Fruit fly (Drosophila melanogaster) whole organism, embryonic: ENCODE measurements around the gene mthl6.

ENCODE experiments used
- Antp ChIP-seq: fragments of 200-800 bp; sonication (Bioruptor generic); optimal IDR thresholded peaks from 3 replicates; lab custom pipeline; 2016; ENCODE audit warnings: missing biosample characterization, missing genetic modification characterization
- Bdp1 ChIP-seq: fragments of 200-800 bp; sonication (Bioruptor generic); optimal IDR thresholded peaks from 3 replicates; lab custom pipeline; 2016; ENCODE audit warnings: missing biosample characterization, missing genetic modification characterization
- CG10147 ChIP-seq: fragments of 200-800 bp; sonication (Bioruptor generic); optimal IDR thresholded peaks from 2 replicates; lab custom pipeline; 2019; ENCODE audit warnings: missing biosample characterization, mild to moderate bottlenecking, missing genetic modification characterization, moderate library complexity
- CG11504 ChIP-seq: fragments of 200-800 bp; sonication (Bioruptor generic); optimal IDR thresholded peaks from 3 replicates; lab custom pipeline; 2019; ENCODE audit warnings: missing biosample characterization, mild to moderate bottlenecking, missing genetic modification characterization, moderate library complexity
- CG12155 ChIP-seq: fragments of 200-800 bp; sonication (Bioruptor generic); optimal IDR thresholded peaks from 3 replicates; lab custom pipeline; 2016; ENCODE audit warnings: missing biosample characterization, missing genetic modification characterization
- CG13296 ChIP-seq: fragments of 200-800 bp; sonication (Bioruptor generic); optimal IDR thresholded peaks from 3 replicates; lab custom pipeline; 2018; ENCODE audit warnings: missing biosample characterization, mild to moderate bottlenecking, missing genetic modification characterization
- CG14965 ChIP-seq: fragments of 200-800 bp; sonication (Bioruptor generic); optimal IDR thresholded peaks from 2 replicates; lab custom pipeline; 2016; ENCODE audit warnings: missing biosample characterization, missing genetic modification characterization, borderline replicate concordance
- CG15479 ChIP-seq: fragments of 200-800 bp; sonication (Bioruptor generic); optimal IDR thresholded peaks from 3 replicates; lab custom pipeline; 2019; ENCODE audit warnings: missing biosample characterization, mild to moderate bottlenecking, missing genetic modification characterization, moderate library complexity
- CG15514 ChIP-seq: fragments of 200-800 bp; sonication (Bioruptor generic); optimal IDR thresholded peaks from 3 replicates; lab custom pipeline; 2017; ENCODE audit warnings: missing biosample characterization, missing genetic modification characterization, mild to moderate bottlenecking, moderate library complexity, missing genetic modification reagents
- CG15696 ChIP-seq: fragments of 200-800 bp; sonication (Bioruptor generic); optimal IDR thresholded peaks from 2 replicates; lab custom pipeline; 2019; ENCODE audit warnings: missing biosample characterization, mild to moderate bottlenecking, missing genetic modification characterization, moderate library complexity
- CG1602 ChIP-seq: fragments of 200-800 bp; sonication (Bioruptor generic); optimal IDR thresholded peaks from 3 replicates; lab custom pipeline; 2016; ENCODE audit warnings: missing biosample characterization, missing genetic modification characterization
- CG16815 ChIP-seq: fragments of 200-800 bp; sonication (Bioruptor generic); optimal IDR thresholded peaks from 3 replicates; lab custom pipeline; 2017; ENCODE audit warnings: missing biosample characterization, mild to moderate bottlenecking, missing genetic modification characterization
- CG2199 ChIP-seq: fragments of 200-800 bp; sonication (Bioruptor generic); IDR thresholded peaks from 3 replicates; pipeline ENCODE4 v1.3.6; 2022; ENCODE audit warnings: missing biosample characterization, missing genetic modification characterization
- CG33213 ChIP-seq: fragments of 200-800 bp; sonication (Bioruptor generic); optimal IDR thresholded peaks from 3 replicates; lab custom pipeline; 2016; ENCODE audit warnings: missing biosample characterization, missing genetic modification characterization
- CG3995 ChIP-seq: fragments of 200-800 bp; sonication (Bioruptor generic); optimal IDR thresholded peaks from 3 replicates; lab custom pipeline; 2016; ENCODE audit warnings: missing biosample characterization, missing genetic modification characterization
- CG4617 ChIP-seq: fragments of 200-800 bp; sonication (Bioruptor generic); optimal IDR thresholded peaks from 3 replicates; lab custom pipeline; 2016; ENCODE audit warnings: missing biosample characterization, missing genetic modification characterization, borderline replicate concordance
- CG5180 ChIP-seq: fragments of 200-800 bp; sonication (Bioruptor generic); optimal IDR thresholded peaks from 3 replicates; lab custom pipeline; 2017; ENCODE audit warnings: missing biosample characterization, missing genetic modification characterization, mild to moderate bottlenecking, moderate library complexity, missing genetic modification reagents
- CG6765 ChIP-seq: fragments of 200-800 bp; sonication (Bioruptor generic); optimal IDR thresholded peaks from 3 replicates; lab custom pipeline; 2017; ENCODE audit warnings: missing biosample characterization, mild to moderate bottlenecking, missing genetic modification characterization
- CG8765 ChIP-seq: fragments of 200-800 bp; sonication (Bioruptor generic); IDR thresholded peaks from 2 replicates; pipeline ENCODE4 v1.3.6; 2022; ENCODE audit warnings: missing biosample characterization, missing genetic modification characterization
- CHES-1-like ChIP-seq: fragments of 200-800 bp; sonication (Bioruptor generic); optimal IDR thresholded peaks from 2 replicates; lab custom pipeline; 2016; ENCODE audit warnings: missing biosample characterization, missing genetic modification characterization
- Dbx ChIP-seq: fragments of 200-800 bp; sonication (Bioruptor generic); IDR thresholded peaks from 3 replicates; pipeline ENCODE4 v1.3.6; 2022; ENCODE audit warnings: missing biosample characterization, missing genetic modification characterization
- Dip2 ChIP-seq: fragments of 200-800 bp; sonication (Bioruptor generic); IDR thresholded peaks from 2 replicates; pipeline ENCODE4 v1.3.6; 2022; ENCODE audit warnings: missing biosample characterization, missing genetic modification characterization
- Jarid2 ChIP-seq: fragments of 200-800 bp; sonication (Bioruptor generic); optimal IDR thresholded peaks from 3 replicates; lab custom pipeline; 2017; ENCODE audit warnings: mild to moderate bottlenecking, missing biosample characterization, missing genetic modification reagents, missing genetic modification characterization
- Neu2 ChIP-seq: fragments of 200-800 bp; sonication (Bioruptor generic); optimal IDR thresholded peaks from 3 replicates; lab custom pipeline; 2016; ENCODE audit warnings: missing biosample characterization, missing genetic modification characterization, borderline replicate concordance
- Nf-YB ChIP-seq: fragments of 200-800 bp; sonication (Bioruptor generic); optimal IDR thresholded peaks from 3 replicates; lab custom pipeline; 2019; ENCODE audit warnings: missing biosample characterization, mild to moderate bottlenecking, missing genetic modification characterization, moderate library complexity
- Nf-YC ChIP-seq: fragments of 200-800 bp; optimal IDR thresholded peaks from 3 replicates; lab custom pipeline; 2019; ENCODE audit warnings: missing biosample characterization, mild to moderate bottlenecking, missing genetic modification characterization, moderate library complexity
- Poxn ChIP-seq: fragments of 200-800 bp; sonication (Bioruptor generic); IDR thresholded peaks from 2 replicates; pipeline ENCODE4 v1.3.6; 2022; ENCODE audit warnings: missing biosample characterization, missing genetic modification characterization
- Sox102F ChIP-seq: fragments of 200-800 bp; sonication (Bioruptor generic); optimal IDR thresholded peaks from 2 replicates; lab custom pipeline; 2018; ENCODE audit warnings: missing biosample characterization, mild to moderate bottlenecking, missing genetic modification characterization, moderate library complexity
- Trl ChIP-seq, 3 experiments: fragments of >200 bp in 2 of 3; fragments of 200-800 bp in 1 of 3; sonication (Bioruptor generic) in 1 of 3; optimal IDR thresholded peaks; 2 replicates in 1 of 3; 3 replicates in 2 of 3; lab custom pipeline; 2016 to 2017; ENCODE audit warnings: missing biosample characterization in 1 of 3, missing genetic modification characterization in 1 of 3
- Xrp1 ChIP-seq: fragments of 200-800 bp; sonication (Bioruptor generic); IDR thresholded peaks from 2 replicates; pipeline ENCODE4 v1.3.6; 2022; ENCODE audit warnings: missing biosample characterization, missing genetic modification characterization
- al ChIP-seq: fragments of 200-800 bp; sonication (Bioruptor generic); IDR thresholded peaks from 2 replicates; pipeline ENCODE4 v1.3.6; 2022; ENCODE audit warnings: missing biosample characterization, missing genetic modification characterization
- ato ChIP-seq: fragments of 200-800 bp; sonication (Bioruptor generic); IDR thresholded peaks from 2 replicates; pipeline ENCODE4 v1.3.6; 2022; ENCODE audit warnings: missing biosample characterization, missing genetic modification characterization; ENCODE audit not compliant: partially characterized antibody
- bcd ChIP-seq: fragments of 200-800 bp; sonication (Bioruptor generic); optimal IDR thresholded peaks from 2 replicates; lab custom pipeline; 2017; ENCODE audit warnings: missing biosample characterization, mild to moderate bottlenecking, missing genetic modification characterization
- cg ChIP-seq: fragments of 200-800 bp; sonication (Bioruptor generic); optimal IDR thresholded peaks from 3 replicates; lab custom pipeline; 2019; ENCODE audit warnings: missing biosample characterization, mild to moderate bottlenecking, missing genetic modification characterization, moderate library complexity
- corto ChIP-seq: fragments of 200-800 bp; sonication (Bioruptor generic); optimal IDR thresholded peaks from 2 replicates; lab custom pipeline; 2016; ENCODE audit warnings: missing biosample characterization, mild to moderate bottlenecking, missing genetic modification characterization, moderate library complexity
- ewg ChIP-seq: fragments of 200-800 bp; sonication (Bioruptor generic); optimal IDR thresholded peaks from 3 replicates; lab custom pipeline; 2017; ENCODE audit warnings: mild to moderate bottlenecking, missing biosample characterization, missing genetic modification reagents, missing genetic modification characterization
- lola ChIP-seq, 3 experiments: fragments of >200 bp in 2 of 3; fragments of 200-800 bp in 1 of 3; sonication (Bioruptor generic) in 1 of 3; optimal IDR thresholded peaks; 2 replicates each; lab custom pipeline; 2017 to 2019; ENCODE audit warnings: missing biosample characterization in 3 of 3, missing genetic modification characterization in 3 of 3, mild to moderate bottlenecking in 1 of 3, moderate library complexity in 1 of 3
- org-1 ChIP-seq: fragments of 200-800 bp; sonication (Bioruptor generic); optimal IDR thresholded peaks from 2 replicates; lab custom pipeline; 2017; ENCODE audit warnings: missing biosample characterization, missing genetic modification characterization
- peb ChIP-seq: fragments of 200-800 bp; sonication (Bioruptor generic); IDR thresholded peaks from 2 replicates; pipeline ENCODE4 v1.3.6; 2022; ENCODE audit warnings: missing biosample characterization, missing genetic modification characterization
- pnt ChIP-seq: fragments of 200-800 bp; sonication (Bioruptor generic); optimal IDR thresholded peaks from 3 replicates; lab custom pipeline; 2016; ENCODE audit warnings: missing biosample characterization, missing genetic modification characterization
- row ChIP-seq: fragments of 200-800 bp; sonication (Bioruptor generic); IDR thresholded peaks from 3 replicates; pipeline ENCODE4 v1.3.6; 2022; ENCODE audit warnings: missing biosample characterization, missing genetic modification characterization
- sima ChIP-seq: fragments of 200-800 bp; sonication (Bioruptor generic); optimal IDR thresholded peaks from 2 replicates; lab custom pipeline; 2016; ENCODE audit warnings: missing biosample characterization, missing genetic modification characterization
- slbo ChIP-seq: fragments of 200-800 bp; sonication (Bioruptor generic); IDR thresholded peaks from 2 replicates; pipeline ENCODE4 v1.3.6; 2022; ENCODE audit warnings: missing biosample characterization, missing genetic modification characterization
- stwl ChIP-seq: fragments of 200-800 bp; sonication (Bioruptor generic); optimal IDR thresholded peaks from 3 replicates; lab custom pipeline; 2018; ENCODE audit warnings: missing biosample characterization, mild to moderate bottlenecking, missing genetic modification characterization, moderate library complexity
- tgo ChIP-seq: fragments of 200-800 bp; sonication (Bioruptor generic); IDR thresholded peaks from 3 replicates; pipeline ENCODE4 v1.3.6; 2022; ENCODE audit warnings: missing biosample characterization, missing genetic modification characterization
- tup ChIP-seq: fragments of 200-800 bp; sonication (Bioruptor generic); optimal IDR thresholded peaks from 2 replicates; lab custom pipeline; 2016; ENCODE audit warnings: missing biosample characterization, mild to moderate bottlenecking, missing genetic modification characterization, moderate library complexity
- vvl ChIP-seq: fragments of 200-800 bp; sonication (Bioruptor generic); IDR thresholded peaks from 2 replicates; pipeline ENCODE4 v1.3.6; 2022; ENCODE audit warnings: missing biosample characterization, missing genetic modification characterization
- zen ChIP-seq: fragments of 200-800 bp; sonication (Bioruptor generic); optimal IDR thresholded peaks from 3 replicates; lab custom pipeline; 2018; ENCODE audit warnings: missing biosample characterization, mild to moderate bottlenecking, missing genetic modification characterization, moderate library complexity
- zfh1 ChIP-seq: fragments of 200-800 bp; sonication (Bioruptor generic); IDR thresholded peaks from 3 replicates; pipeline ENCODE4 v1.3.6; 2022; ENCODE audit warnings: missing biosample characterization, missing genetic modification characterization

Gene mthl6

DNA sequence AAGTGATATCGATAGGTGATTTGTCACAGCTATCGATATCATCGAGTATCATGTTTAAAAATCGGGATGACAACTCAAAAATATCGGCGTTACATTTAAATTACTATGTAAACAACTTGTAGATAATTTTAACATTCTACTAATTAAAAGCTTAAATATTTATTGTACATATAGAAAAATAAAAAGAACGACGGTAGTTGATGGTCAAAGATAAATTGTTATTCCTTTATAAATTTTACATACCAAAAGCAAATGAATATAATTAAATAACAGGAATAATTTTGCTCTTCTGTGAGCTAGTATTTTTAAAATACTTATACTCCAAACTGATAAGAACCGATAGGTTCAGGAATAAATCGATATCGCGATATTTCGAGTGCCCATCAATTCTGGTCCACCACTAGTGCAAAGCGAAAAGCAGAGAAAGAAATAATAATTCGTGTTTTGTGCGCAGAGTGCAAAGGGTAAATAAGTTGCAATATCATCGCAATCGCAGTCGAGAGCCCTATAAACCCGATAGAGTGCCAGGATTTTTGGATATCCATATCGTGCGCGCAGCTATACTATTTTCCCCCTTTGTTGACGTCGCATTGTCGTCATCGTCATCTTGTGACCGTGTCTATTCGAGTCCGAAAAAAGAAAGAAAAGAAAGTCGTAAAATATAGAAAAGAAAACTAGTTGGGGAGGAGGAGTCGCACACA lies 42.8 kb downstream of the mthl6 start, which contains the start of gene lqf (continued):
- TF ChIP-seq CG12155 (GFP tag; lab: Kevin White, UChicago) (no peak), corto (no peak), Jarid2 (GFP tag; lab: Kevin White, UChicago) (peak; percentile 71), pnt (GFP tag; lab: Kevin White, UChicago) (no peak), CG10147 (GFP tag; lab: Kevin White, UChicago) (no peak), vvl (GFP tag; lab: Robert Waterston, UW) (peak; percentile 12; the same call in 1 of the 2 replicates), tgo (GFP tag; lab: Robert Waterston, UW) (no peak), Poxn (GFP tag; lab: Robert Waterston, UW) (no peak), Dbx (GFP tag; lab: Robert Waterston, UW) (no peak), zen (peak; percentile 15), tup (GFP tag; lab: Kevin White, UChicago) (no peak), Bdp1 (no peak), Xrp1 (GFP tag; lab: Robert Waterston, UW) (no peak), lola (GFP tag; optimal IDR thresholded peaks at IDR 0.05; lab: Kevin White, UChicago) (peak in 1 of 3 experiments; percentile 43), Sox102F (no peak), CG4617 (GFP tag; lab: Kevin White, UChicago) (no peak), cg (no peak), CG16815 (GFP tag; lab: Kevin White, UChicago) (no peak), CG3995 (GFP tag; lab: Kevin White, UChicago) (peak; percentile 84), stwl (peak; percentile 37), Dip2 (GFP tag; lab: Robert Waterston, UW) (no peak), Antp (no peak), sima (no peak), CG6765 (GFP tag; lab: Kevin White, UChicago) (no peak), CG11504 (tag; lab: Kevin White, UChicago) (peak; percentile 37), slbo (GFP tag; lab: Robert Waterston, UW) (no peak), ewg (GFP tag; lab: Kevin White, UChicago) (no peak), CG13296 (no peak), CG15696 (tag; lab: Kevin White, UChicago) (peak; percentile 34), peb (GFP tag; lab: Robert Waterston, UW) (no peak), org-1 (GFP tag; lab: Kevin White, UChicago) (no peak), CG1602 (GFP tag; lab: Kevin White, UChicago) (no peak), Nf-YB (GFP tag; lab: Kevin White, UChicago) (no peak), ato (peak; percentile 76), al (GFP tag; lab: Robert Waterston, UW) (no peak), CG15514 (peak; percentile 75), row (peak; percentile 61), CG14965 (GFP tag; lab: Kevin White, UChicago) (no peak), Trl (optimal IDR thresholded peaks at IDR 0.05; lab: Kevin White, UChicago) (no peak), Trl (GFP tag; optimal IDR thresholded peaks at IDR 0.05; lab: Kevin White, UChicago) (no peak), bcd (no peak), Neu2 (GFP tag; lab: Kevin White, UChicago) (no peak), CG5180 (GFP tag; lab: Kevin White, UChicago) (no peak), CHES-1-like (no peak), CG15479 (GFP tag; lab: Kevin White, UChicago) (no peak), CG2199 (GFP tag; lab: Robert Waterston, UW) (no peak), CG8765 (no peak), Nf-YC (tag; lab: Kevin White, UChicago) (no peak), CG33213 (GFP tag; lab: Kevin White, UChicago) (no peak), zfh1 (GFP tag; lab: Robert Waterston, UW) (no peak)
